Worm (Caenorhabditis elegans): Measurements from ENCODE around the gene F16B4.4.

DNA sequence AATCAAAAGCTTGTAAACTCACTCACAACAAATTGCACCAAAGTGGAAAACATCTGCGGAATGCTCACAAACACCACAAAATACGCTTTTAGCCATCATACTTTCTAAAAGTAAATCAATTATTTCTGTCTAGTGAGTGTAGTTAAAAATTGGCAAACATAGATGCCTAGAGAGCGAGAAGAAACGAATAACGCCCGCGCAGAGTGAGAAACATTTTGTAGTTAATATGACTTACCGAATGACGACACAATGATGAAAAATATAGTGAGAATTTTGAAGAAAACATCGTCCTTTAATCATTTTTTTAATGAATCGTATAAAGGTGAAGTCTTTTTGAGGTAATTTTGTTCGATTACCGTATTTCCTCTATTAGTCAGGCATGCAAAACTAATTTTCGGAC is 35.5 kb downstream of the F16B4.4 start, which contains the start of gene nhr-238:
- TF ChIP-seq snpc-4 (tag; optimal IDR thresholded peaks at IDR 0.05) (no peak), fkh-10 (GFP tag; optimal IDR thresholded peaks at IDR 0.05) (no peak), jun-1 (tag; optimal IDR thresholded peaks at IDR 0.05) (no peak)

All from whole organism, L1 larva.